Worm (Caenorhabditis elegans): ENCODE data around the gene ugt-33.

ugt-33 gene

ce11 chrV:10466607-10467092, 26.6 kb upstream of the ugt-33 start (continued):
- TF ChIP-seq snpc-4 (tag; optimal IDR thresholded peaks at IDR 0.05) (no peak), D1046.2 (GFP tag; IDR thresholded peaks at IDR 0.05) (no peak), aly-2 (tag; optimal IDR thresholded peaks at IDR 0.05) (no peak), nhr-25 (tag; optimal IDR thresholded peaks at IDR 0.05; ENCODE audit: borderline replicate concordance, insufficient read depth) (peak; percentile 86), fos-1 (tag; optimal IDR thresholded peaks at IDR 0.05) (peak; percentile 13), ztf-7 (tag; optimal IDR thresholded peaks at IDR 0.05) (peak; percentile 76), ceh-28 (tag; optimal IDR thresholded peaks at IDR 0.05) (peak; percentile 46), ctbp-1 (GFP tag; IDR thresholded peaks at IDR 0.05) (peak; percentile 94), attf-4 (tag; optimal IDR thresholded peaks at IDR 0.05) (no peak), fkh-10 (GFP tag; optimal IDR thresholded peaks at IDR 0.05) (peak; percentile 91), unc-39 (tag; optimal IDR thresholded peaks at IDR 0.05) (peak; percentile 27), ceh-44 (GFP tag; IDR thresholded peaks at IDR 0.05) (no peak), rbr-2 (tag; optimal IDR thresholded peaks at IDR 0.05) (peak; percentile 91), Y105C5A.15 (GFP tag; IDR thresholded peaks at IDR 0.05) (no peak), nhr-102 (tag; optimal IDR thresholded peaks at IDR 0.05) (peak; percentile 78), dve-1 (tag; optimal IDR thresholded peaks at IDR 0.05; ENCODE audit: insufficient read depth) (peak; percentile 97), php-3 (GFP tag; IDR thresholded peaks at IDR 0.05) (peak; percentile 50), zip-11 (GFP tag; IDR thresholded peaks at IDR 0.05) (no peak), daf-12 (tag; optimal IDR thresholded peaks at IDR 0.05) (no peak), pqm-1 (tag; optimal IDR thresholded peaks at IDR 0.05) (peak; percentile 6), zfp-3 (GFP tag; conservative IDR thresholded peaks at IDR 0.05) (0 out of 2 replicates have a peak, but pooled peaks have one; percentile 48), lir-3 (tag; optimal IDR thresholded peaks at IDR 0.05) (no peak), mxl-3 (GFP tag; optimal IDR thresholded peaks at IDR 0.05) (peak; percentile 92), lsy-2 (tag; optimal IDR thresholded peaks at IDR 0.05) (peak; percentile 89 to 95), zfp-2 (tag; optimal IDR thresholded peaks at IDR 0.05) (peak; percentile 2), hif-1 (tag; optimal IDR thresholded peaks at IDR 0.05) (peak; percentile 98 to 100), pha-4 (GFP tag; IDR thresholded peaks at IDR 0.05) (peak; percentile 75), pha-4 (tag; optimal IDR thresholded peaks at IDR 0.05) (peak; percentile 89), mep-1 (tag; optimal IDR thresholded peaks at IDR 0.05) (peak; percentile 96), dpl-1 (GFP tag; optimal IDR thresholded peaks at IDR 0.05) (peak; percentile 68), nhr-111 (GFP tag; optimal IDR thresholded peaks at IDR 0.05) (no peak), Y48G9A.11 (GFP tag; IDR thresholded peaks at IDR 0.05) (no peak), gei-8 (GFP tag; optimal IDR thresholded peaks at IDR 0.05) (peak; percentile 80)

ce11 chrV:10467104-10467503, 26.1 kb upstream of the ugt-33 start:
- peak; percentile 58 for TF ChIP-seq ama-1 (optimal IDR thresholded peaks at IDR 0.05)
- TF ChIP-seq daf-16 (GFP tag; optimal IDR thresholded peaks at IDR 0.05) = no peak
- TF ChIP-seq daf-16 (tag; optimal IDR thresholded peaks at IDR 0.05) = peak; percentile 15
- TF ChIP-seq fkh-10 (GFP tag; optimal IDR thresholded peaks at IDR 0.05) = no peak
- no peak for TF ChIP-seq lin-1 (GFP tag; IDR thresholded peaks at IDR 0.05)
- TF ChIP-seq attf-4 (tag; optimal IDR thresholded peaks at IDR 0.05) = no peak
- TF ChIP-seq ZK337.2 (GFP tag; IDR thresholded peaks at IDR 0.05) = no peak
- TF ChIP-seq ces-1 (GFP tag; optimal IDR thresholded peaks at IDR 0.05) = no peak
- TF ChIP-seq hlh-30 (tag; optimal IDR thresholded peaks at IDR 0.05; ENCODE audit: insufficient read depth) = peak; percentile 71
- no peak for TF ChIP-seq Y105C5A.15 (GFP tag; IDR thresholded peaks at IDR 0.05)
- no peak for TF ChIP-seq set-16 (GFP tag; IDR thresholded peaks at IDR 0.05)
- no peak for TF ChIP-seq nhr-28 (tag; optimal IDR thresholded peaks at IDR 0.05)
- TF ChIP-seq Y75B8A.6 (GFP tag; IDR thresholded peaks at IDR 0.05) = no peak
- no peak for TF ChIP-seq nhr-102 (tag; optimal IDR thresholded peaks at IDR 0.05)
- TF ChIP-seq snpc-4 (tag; optimal IDR thresholded peaks at IDR 0.05) = no peak
- TF ChIP-seq nhr-111 (GFP tag; optimal IDR thresholded peaks at IDR 0.05) = no peak
- no peak for TF ChIP-seq lin-13 (GFP tag; optimal IDR thresholded peaks at IDR 0.05)
- no peak for TF ChIP-seq ztf-11 (tag; optimal IDR thresholded peaks at IDR 0.05)
- TF ChIP-seq pqm-1 (tag; optimal IDR thresholded peaks at IDR 0.05) = no peak
- peak; percentile 2 for TF ChIP-seq mes-2 (tag; optimal IDR thresholded peaks at IDR 0.05; ENCODE audit: poor library complexity, severe bottlenecking)
- no peak for TF ChIP-seq unc-130 (GFP tag; optimal IDR thresholded peaks at IDR 0.05)

Measured in whole organism, L4 larva.